Worm (Caenorhabditis elegans): ENCODE data around the gene F18A11.2.
"Not testable (repeated sequence)": the region's sequence is repeated elsewhere in the genome, so short reads cannot be mapped to it uniquely, and the experiment has no call there.

The F18A11.2 gene

ce11 chrII:13016381-13016780 is 15.1 kb upstream of the F18A11.2 start:
- peak; percentile 4 for TF ChIP-seq sem-4 (tag; optimal IDR thresholded peaks at IDR 0.05)
- peak; percentile 47 for TF ChIP-seq nhr-25 (tag; optimal IDR thresholded peaks at IDR 0.05)
- peak; percentile 60 for TF ChIP-seq unc-55 (GFP tag; optimal IDR thresholded peaks at IDR 0.05)
- TF ChIP-seq C34F6.9 (tag; optimal IDR thresholded peaks at IDR 0.05), result peak; percentile 48
- TF ChIP-seq nhr-129 (tag; optimal IDR thresholded peaks at IDR 0.05), result peak; percentile 44
- peak; percentile 16 for TF ChIP-seq nhr-21 (tag; optimal IDR thresholded peaks at IDR 0.05)
- TF ChIP-seq F13H6.1 (tag; optimal IDR thresholded peaks at IDR 0.05), result peak; percentile 73
- peak; percentile 48 for TF ChIP-seq crh-2 (tag; optimal IDR thresholded peaks at IDR 0.05)
- peak; percentile 8 for TF ChIP-seq gmeb-1 (tag; optimal IDR thresholded peaks at IDR 0.05)
- TF ChIP-seq lsy-2 (tag; optimal IDR thresholded peaks at IDR 0.05), result peak; percentile 41 to 64
- TF ChIP-seq lin-13 (GFP tag; optimal IDR thresholded peaks at IDR 0.05), result peak; percentile 56
- TF ChIP-seq sma-3 (GFP tag; optimal IDR thresholded peaks at IDR 0.05), result peak; percentile 50
- TF ChIP-seq sma-9 (GFP tag; optimal IDR thresholded peaks at IDR 0.05), result peak; percentile 79
- TF ChIP-seq sma-9 (tag; optimal IDR thresholded peaks at IDR 0.05), result not testable (repeated sequence)

ce11 chrII:13022555-13022954 is 8.9 kb upstream of the F18A11.2 start:
- TF ChIP-seq unc-55 (GFP tag; optimal IDR thresholded peaks at IDR 0.05) (no peak), R02D3.7 (tag; optimal IDR thresholded peaks at IDR 0.05) (no peak), nhr-25 (tag; optimal IDR thresholded peaks at IDR 0.05) (peak; percentile 46), skn-1 (tag; optimal IDR thresholded peaks at IDR 0.05) (no peak)

ce11 chrII:13023518-13023917 is 8.0 kb upstream of the F18A11.2 start:
- no peak for TF ChIP-seq nhr-25 (tag; optimal IDR thresholded peaks at IDR 0.05)

DNA sequence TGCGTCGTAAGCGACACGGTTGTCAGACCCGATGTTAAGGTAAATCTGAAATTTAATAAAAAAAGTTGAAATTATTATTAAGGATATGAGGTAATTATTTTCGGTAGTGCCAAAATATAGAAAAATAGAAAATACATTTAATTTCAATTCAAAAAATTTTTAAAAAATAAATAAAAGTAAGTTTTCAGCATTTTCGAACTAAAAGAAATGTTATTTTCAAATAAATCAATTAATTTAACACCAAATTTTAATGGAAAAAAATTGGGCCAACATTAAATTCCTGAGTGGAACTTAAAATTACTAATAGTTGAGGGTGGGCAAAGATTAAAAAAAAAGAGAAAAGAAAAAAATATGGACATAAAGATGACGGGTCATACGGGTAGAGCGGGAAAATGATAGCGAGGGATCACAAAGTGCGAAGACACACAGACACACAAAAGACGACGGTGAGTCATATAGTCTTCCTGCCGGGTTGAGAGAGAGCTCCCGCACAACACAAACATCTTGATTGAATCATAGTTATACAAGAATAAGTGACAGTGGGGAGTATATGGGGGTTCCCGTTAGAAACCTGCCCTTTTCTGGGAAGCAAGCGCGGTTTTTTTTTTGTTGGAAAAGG is 5.6 kb upstream of the F18A11.2 start, which contains the start of gene max-2:
max-2 (minus strand) TSS at position 51 of the 619 bp plus-strand sequence.
- no peak for TF ChIP-seq ama-1 (optimal IDR thresholded peaks at IDR 0.05)
- no peak for TF ChIP-seq zag-1 (tag; optimal IDR thresholded peaks at IDR 0.05)
- TF ChIP-seq fos-1 (tag; optimal IDR thresholded peaks at IDR 0.05), result peak; percentile 88

ce11 chrII:13029290-13030050 is 2.0 kb upstream of the F18A11.2 start:
- no peak for TF ChIP-seq mdl-1 (tag; optimal IDR thresholded peaks at IDR 0.05)
- TF ChIP-seq nhr-10 (tag; optimal IDR thresholded peaks at IDR 0.05), result no peak
- TF ChIP-seq mbf-1 (tag; optimal IDR thresholded peaks at IDR 0.05), result no peak
- TF ChIP-seq lin-13 (GFP tag; optimal IDR thresholded peaks at IDR 0.05), result no peak
- TF ChIP-seq dmd-4 (tag; optimal IDR thresholded peaks at IDR 0.05), result no peak
- TF ChIP-seq Y55F3AM.14 (GFP tag; optimal IDR thresholded peaks at IDR 0.05), result no peak
- no peak for TF ChIP-seq blmp-1 (tag; optimal IDR thresholded peaks at IDR 0.05; ENCODE audit: insufficient read depth)
- TF ChIP-seq nhr-77 (tag; optimal IDR thresholded peaks at IDR 0.05), result no peak
- TF ChIP-seq nhr-237 (tag; optimal IDR thresholded peaks at IDR 0.05), result no peak
- peak; percentile 57 for TF ChIP-seq mab-5 (tag; optimal IDR thresholded peaks at IDR 0.05)
- no peak for TF ChIP-seq nhr-12 (tag; optimal IDR thresholded peaks at IDR 0.05)
- no peak for TF ChIP-seq unc-62 (GFP tag; optimal IDR thresholded peaks at IDR 0.05)
- TF ChIP-seq unc-39 (tag; optimal IDR thresholded peaks at IDR 0.05), result no peak
- TF ChIP-seq peb-1 (tag; optimal IDR thresholded peaks at IDR 0.05), result no peak
- peak; percentile 1 for TF ChIP-seq nhr-25 (tag; optimal IDR thresholded peaks at IDR 0.05)
- no peak for TF ChIP-seq C34F6.9 (tag; optimal IDR thresholded peaks at IDR 0.05)
- no peak for TF ChIP-seq skn-1 (tag; optimal IDR thresholded peaks at IDR 0.05)
- TF ChIP-seq fos-1 (tag; optimal IDR thresholded peaks at IDR 0.05), result peak; percentile 38
- no peak for TF ChIP-seq F13H6.1 (tag; optimal IDR thresholded peaks at IDR 0.05)
- no peak for TF ChIP-seq ztf-11 (tag; optimal IDR thresholded peaks at IDR 0.05)
- TF ChIP-seq sma-9 (GFP tag; optimal IDR thresholded peaks at IDR 0.05), result no peak
- TF ChIP-seq sma-9 (tag; optimal IDR thresholded peaks at IDR 0.05), result no peak
- TF ChIP-seq crh-2 (tag; optimal IDR thresholded peaks at IDR 0.05), result no peak
- no peak for TF ChIP-seq gmeb-1 (tag; optimal IDR thresholded peaks at IDR 0.05)
- no peak for TF ChIP-seq aly-2 (tag; optimal IDR thresholded peaks at IDR 0.05)
- TF ChIP-seq ztf-4 (tag; optimal IDR thresholded peaks at IDR 0.05), result no peak
- no peak for TF ChIP-seq alr-1 (tag; optimal IDR thresholded peaks at IDR 0.05)
- TF ChIP-seq R02D3.7 (tag; optimal IDR thresholded peaks at IDR 0.05), result no peak
- no peak for TF ChIP-seq elt-3 (tag; optimal IDR thresholded peaks at IDR 0.05)
- peak; percentile 28 for TF ChIP-seq nhr-129 (tag; optimal IDR thresholded peaks at IDR 0.05)
- peak; percentile 4 for TF ChIP-seq sma-3 (GFP tag; optimal IDR thresholded peaks at IDR 0.05)
- TF ChIP-seq lin-39 (tag; optimal IDR thresholded peaks at IDR 0.05), result no peak
- TF ChIP-seq ceh-82 (tag; optimal IDR thresholded peaks at IDR 0.05), result no peak
- no peak for TF ChIP-seq snpc-4 (tag; optimal IDR thresholded peaks at IDR 0.05)
- no peak for TF ChIP-seq nhr-6 (tag; optimal IDR thresholded peaks at IDR 0.05)
- no peak for TF ChIP-seq nhr-21 (tag; optimal IDR thresholded peaks at IDR 0.05)
- no peak for TF ChIP-seq egl-27 (tag; optimal IDR thresholded peaks at IDR 0.05)
- no peak for TF ChIP-seq sem-4 (tag; optimal IDR thresholded peaks at IDR 0.05)
- no peak for TF ChIP-seq unc-55 (GFP tag; optimal IDR thresholded peaks at IDR 0.05)
